Worm (Caenorhabditis elegans) whole organism, L2 larva: ENCODE measurements around the gene nhr-108.

Experiments
- F13H6.1 ChIP-seq: sonication (generic microtip); optimal IDR thresholded peaks from 2 replicates; lab custom pipeline; 2016; ENCODE audit warnings: missing genetic modification characterization, missing compliant biosample characterization
- R02D3.7 ChIP-seq: fragments of 150-350 bp; optimal IDR thresholded peaks from 2 replicates; lab custom pipeline; 2014; ENCODE audit warnings: missing biosample characterization, missing genetic modification characterization
- ZK546.5 ChIP-seq: sonication (generic microtip); optimal IDR thresholded peaks from 2 replicates; lab custom pipeline; 2017; ENCODE audit warnings: missing biosample characterization, missing genetic modification characterization
- alr-1 ChIP-seq: fragments of 150-350 bp; optimal IDR thresholded peaks from 2 replicates; lab custom pipeline; 2014; ENCODE audit warnings: missing biosample characterization, missing genetic modification characterization
- aly-2 ChIP-seq: fragments of 150-350 bp; optimal IDR thresholded peaks from 2 replicates; lab custom pipeline; 2014; ENCODE audit warnings: missing biosample characterization, missing genetic modification characterization
- ama-1 ChIP-seq: fragments of 150-350 bp; optimal IDR thresholded peaks from 2 replicates; lab custom pipeline; 2018; ENCODE audit warnings: inconsistent platforms
- blmp-1 ChIP-seq: sonication (generic microtip); optimal IDR thresholded peaks from 2 replicates; lab custom pipeline; 2017; ENCODE audit warnings: missing genetic modification characterization, mild to moderate bottlenecking, missing compliant biosample characterization, antibody characterized with exemption, moderate library complexity; ENCODE audit not compliant: insufficient read depth
- ceh-16 ChIP-seq: fragments of 150-350 bp; optimal IDR thresholded peaks from 2 replicates; lab custom pipeline; 2014; ENCODE audit warnings: missing biosample characterization, missing genetic modification characterization
- ceh-82 ChIP-seq: fragments of 150-350 bp; optimal IDR thresholded peaks from 2 replicates; lab custom pipeline; 2014; ENCODE audit warnings: missing biosample characterization, missing genetic modification characterization
- dmd-4 ChIP-seq: sonication (generic microtip); optimal IDR thresholded peaks from 2 replicates; lab custom pipeline; 2017; ENCODE audit warnings: missing biosample characterization, missing genetic modification characterization
- egl-27 ChIP-seq: sonication (generic microtip); optimal IDR thresholded peaks from 3 replicates; lab custom pipeline; 2017; ENCODE audit warnings: missing biosample characterization, missing genetic modification reagents, missing genetic modification characterization
- elt-1 ChIP-seq: fragments of 150-350 bp; optimal IDR thresholded peaks from 2 replicates; lab custom pipeline; 2014; ENCODE audit warnings: missing biosample characterization, missing genetic modification characterization
- fos-1 ChIP-seq: fragments of 150-350 bp; optimal IDR thresholded peaks from 2 replicates; lab custom pipeline; 2014; ENCODE audit warnings: missing biosample characterization, missing genetic modification characterization
- lin-39 ChIP-seq: fragments of 150-350 bp; optimal IDR thresholded peaks from 2 replicates; lab custom pipeline; 2014; ENCODE audit warnings: missing biosample characterization, missing genetic modification reagents, missing genetic modification characterization
- lsy-2 ChIP-seq, 2 experiments: fragments of 150-350 bp in 1 of 2; sonication (generic microtip) in 1 of 2; optimal IDR thresholded peaks; 2 replicates each; lab custom pipeline; 2014 to 2017; ENCODE audit warnings: missing biosample characterization in 2 of 2, missing genetic modification characterization in 2 of 2
- mab-5 ChIP-seq: fragments of 150-350 bp; optimal IDR thresholded peaks from 2 replicates; lab custom pipeline; 2014; ENCODE audit warnings: missing biosample characterization, missing genetic modification characterization
- mbf-1 ChIP-seq: sonication (generic microtip); optimal IDR thresholded peaks from 2 replicates; lab custom pipeline; 2017; ENCODE audit warnings: missing biosample characterization, missing genetic modification characterization
- mdl-1 ChIP-seq, 2 experiments: fragments of 150-350 bp in 1 of 2; sonication (generic microtip) in 1 of 2; optimal IDR thresholded peaks; 2 replicates each; lab custom pipeline; 2017; ENCODE audit warnings: missing biosample characterization in 2 of 2, missing genetic modification characterization in 2 of 2
- nhr-10 ChIP-seq: sonication (generic microtip); optimal IDR thresholded peaks from 2 replicates; lab custom pipeline; 2017; ENCODE audit warnings: missing biosample characterization, missing genetic modification characterization
- nhr-11 ChIP-seq: fragments of 150-350 bp; optimal IDR thresholded peaks from 2 replicates; lab custom pipeline; 2014; ENCODE audit warnings: missing biosample characterization, missing genetic modification characterization
- nhr-12 ChIP-seq: fragments of 150-350 bp; optimal IDR thresholded peaks from 2 replicates; lab custom pipeline; 2014; ENCODE audit warnings: missing biosample characterization, missing genetic modification characterization
- nhr-21 ChIP-seq: fragments of 150-350 bp; optimal IDR thresholded peaks from 2 replicates; lab custom pipeline; 2014; ENCODE audit warnings: missing biosample characterization, missing genetic modification characterization
- nhr-237 ChIP-seq: fragments of 150-350 bp; optimal IDR thresholded peaks from 2 replicates; lab custom pipeline; 2014; ENCODE audit warnings: missing biosample characterization, missing genetic modification characterization
- nhr-25 ChIP-seq: fragments of 150-350 bp; sonication (generic microtip); optimal IDR thresholded peaks from 3 replicates; lab custom pipeline; 2014; ENCODE audit warnings: missing biosample characterization, missing genetic modification characterization
- nhr-6 ChIP-seq: fragments of 150-350 bp; optimal IDR thresholded peaks from 2 replicates; lab custom pipeline; 2014; ENCODE audit warnings: missing biosample characterization, missing genetic modification characterization
- skn-1 ChIP-seq: sonication (generic microtip); optimal IDR thresholded peaks from 2 replicates; lab custom pipeline; 2017; ENCODE audit warnings: missing biosample characterization, missing genetic modification characterization
- sma-9 ChIP-seq, 2 experiments: fragments of 150-350 bp in 1 of 2; sonication (generic microtip) in 1 of 2; optimal IDR thresholded peaks; 2 replicates each; lab custom pipeline; 2014 to 2016; ENCODE audit warnings: missing genetic modification characterization in 2 of 2, mild to moderate bottlenecking in 1 of 2, missing biosample characterization in 1 of 2, missing compliant biosample characterization in 1 of 2, missing genetic modification reagents in 1 of 2, moderate library complexity in 1 of 2
- snpc-4 ChIP-seq: fragments of 150-350 bp; optimal IDR thresholded peaks from 2 replicates; lab custom pipeline; 2014; ENCODE audit warnings: missing biosample characterization, missing genetic modification characterization
- unc-39 ChIP-seq: fragments of 150-350 bp; optimal IDR thresholded peaks from 2 replicates; lab custom pipeline; 2014; ENCODE audit warnings: missing biosample characterization, missing genetic modification characterization
- unc-55 ChIP-seq: fragments of 150-350 bp; sonication (generic microtip); optimal IDR thresholded peaks from 3 replicates; lab custom pipeline; 2014; ENCODE audit warnings: missing biosample characterization, missing genetic modification reagents, missing genetic modification characterization
- unc-62 ChIP-seq: fragments of 150-350 bp; optimal IDR thresholded peaks from 2 replicates; lab custom pipeline; 2014; ENCODE audit warnings: missing biosample characterization, missing genetic modification reagents, missing genetic modification characterization
- zag-1 ChIP-seq: fragments of 150-350 bp; optimal IDR thresholded peaks from 2 replicates; lab custom pipeline; 2014; ENCODE audit warnings: missing biosample characterization, missing genetic modification characterization
- ztf-4 ChIP-seq: fragments of 150-350 bp; optimal IDR thresholded peaks from 2 replicates; lab custom pipeline; 2014; ENCODE audit warnings: missing biosample characterization, missing genetic modification characterization

The nhr-108 gene

ce11 chrV:15892696-15893095 is 31.6 kb downstream of the nhr-108 start, which contains the start of gene T06C12.11:
Gene T06C12.11 (plus strand): TSS chrV:15892996.
- TF ChIP-seq ztf-4 (tag; lab: Kevin White, UChicago) (no peak), unc-39 (tag; lab: Kevin White, UChicago) (no peak), ceh-16 (tag; lab: Kevin White, UChicago) (no peak), aly-2 (no peak), alr-1 (tag; lab: Kevin White, UChicago) (no peak), snpc-4 (no peak), mab-5 (tag; lab: Kevin White, UChicago) (no peak), unc-62 (GFP tag; lab: Kevin White, UChicago) (no peak), fos-1 (tag; lab: Kevin White, UChicago) (no peak), nhr-21 (no peak), F13H6.1 (tag; lab: Kevin White, UChicago) (no peak), lin-39 (no peak), lsy-2 (tag; optimal IDR thresholded peaks at IDR 0.05; lab: Kevin White, UChicago) (no peak), elt-1 (tag; lab: Kevin White, UChicago) (no peak)
- TF ChIP-seq, all 48 proteins: peak for 0

- TF ChIP-seq mbf-1 (tag; lab: Kevin White, UChicago) (no peak), aly-2 (no peak), elt-1 (tag; lab: Kevin White, UChicago) (no peak), blmp-1 (tag; lab: Kevin White, UChicago) (no peak), F13H6.1 (tag; lab: Kevin White, UChicago) (no peak), fos-1 (tag; lab: Kevin White, UChicago) (no peak)
Observed at ce11 chrV:15891761-15892160, 32.5 kb downstream of the nhr-108 start, which contains the start of gene T06C12.12. Gene T06C12.12 (plus strand): TSS chrV:15892061.

- TF ChIP-seq ceh-82 (tag; lab: Kevin White, UChicago) (no peak), snpc-4 (no peak), egl-27 (tag; lab: Kevin White, UChicago) (no peak), skn-1 (tag; lab: Kevin White, UChicago) (no peak), sma-9 (GFP tag; optimal IDR thresholded peaks at IDR 0.05; lab: Kevin White, UChicago) (peak; percentile 10), sma-9 (tag; optimal IDR thresholded peaks at IDR 0.05; lab: Kevin White, UChicago) (no peak), fos-1 (tag; lab: Kevin White, UChicago) (peak; percentile 84), zag-1 (tag; lab: Kevin White, UChicago) (no peak), nhr-12 (tag; lab: Kevin White, UChicago) (no peak), mdl-1 (tag; optimal IDR thresholded peaks at IDR 0.05; lab: Kevin White, UChicago) (no peak)
Observed at ce11 chrV:15891279-15891678, 33.0 kb downstream of the nhr-108 start.

- TF ChIP-seq fos-1 (tag; lab: Kevin White, UChicago) (peak; percentile 88), nhr-25 (tag; lab: Kevin White, UChicago) (no peak), dmd-4 (tag; lab: Kevin White, UChicago) (no peak), unc-55 (GFP tag; lab: Kevin White, UChicago) (no peak)
Observed at ce11 chrV:15890115-15890514, 34.2 kb downstream of the nhr-108 start.

ce11 chrV:15888751-15889150 is 35.5 kb downstream of the nhr-108 start, which contains the start of gene cgt-1:
Gene cgt-1 (minus strand): TSS chrV:15888851.
- no peak for TF ChIP-seq fos-1 (tag; lab: Kevin White, UChicago)
- no peak for TF ChIP-seq mab-5 (tag; lab: Kevin White, UChicago)
- no peak for TF ChIP-seq nhr-6 (tag; lab: Kevin White, UChicago)
- no peak for TF ChIP-seq alr-1 (tag; lab: Kevin White, UChicago)
- TF ChIP-seq ZK546.5 (tag; lab: Kevin White, UChicago): no peak
- TF ChIP-seq elt-1 (tag; lab: Kevin White, UChicago): no peak
- TF ChIP-seq nhr-237 (tag; lab: Kevin White, UChicago): no peak
- no peak for TF ChIP-seq unc-55 (GFP tag; lab: Kevin White, UChicago)
- TF ChIP-seq nhr-10 (tag; lab: Kevin White, UChicago): no peak
- TF ChIP-seq unc-62 (GFP tag; lab: Kevin White, UChicago): no peak
- TF ChIP-seq ama-1: no peak
- TF ChIP-seq nhr-11: no peak
- TF ChIP-seq nhr-12 (tag; lab: Kevin White, UChicago): no peak
- no peak for TF ChIP-seq R02D3.7
